Worm (Caenorhabditis elegans): ENCODE measurements around the gene Y82E9BL.1.

Gene Y82E9BL.1

ce11 chrIII:1308209-1308608 lies 47.0 kb downstream of the Y82E9BL.1 start, which contains the start of gene fbxa-79:
Gene fbxa-79, minus strand, starts transcription at chrIII:1308294.
- TF ChIP-seq lin-35 (GFP tag; optimal IDR thresholded peaks at IDR 0.05) (no peak), cebp-1 (GFP tag; IDR thresholded peaks at IDR 0.05) (peak; percentile 91), cebp-1 (tag; optimal IDR thresholded peaks at IDR 0.05) (peak; percentile 93), hlh-12 (tag; optimal IDR thresholded peaks at IDR 0.05) (no peak), nhr-80 (tag; optimal IDR thresholded peaks at IDR 0.05) (peak; percentile 36), bed-2 (GFP tag; IDR thresholded peaks at IDR 0.05) (no peak)

ce11 chrIII:1307333-1307732 lies 47.9 kb downstream of the Y82E9BL.1 start:
- TF ChIP-seq nhr-179 (tag; optimal IDR thresholded peaks at IDR 0.05), result no peak
- TF ChIP-seq chd-7 (tag; optimal IDR thresholded peaks at IDR 0.05), result no peak
- peak; percentile 84 for TF ChIP-seq hmg-1.2 (GFP tag; IDR thresholded peaks at IDR 0.05)
